Worm (Caenorhabditis elegans) whole organism, late embryonic: Measurements from ENCODE around the gene B0507.5.

ENCODE experiments used
- C38D4.7 ChIP-seq: fragments of 200-800 bp; sonication (Bioruptor generic); optimal IDR thresholded peaks from 2 replicates; lab custom pipeline; 2018; ENCODE audit warnings: mild to moderate bottlenecking, missing genetic modification characterization, moderate library complexity, missing compliant biosample characterization
- F13H6.1 ChIP-seq: sonication (generic microtip); optimal IDR thresholded peaks from 2 replicates; lab custom pipeline; 2016; ENCODE audit warnings: missing genetic modification characterization, missing compliant biosample characterization
- K02D7.2 ChIP-seq: sonication (generic microtip); optimal IDR thresholded peaks from 2 replicates; lab custom pipeline; 2017; ENCODE audit warnings: mild to moderate bottlenecking, missing genetic modification characterization, missing compliant biosample characterization
- K09A11.1 ChIP-seq: sonication (generic microtip); optimal IDR thresholded peaks from 2 replicates; lab custom pipeline; 2017; ENCODE audit warnings: antibody characterized with exemption, mild to moderate bottlenecking, missing genetic modification characterization, missing compliant biosample characterization; ENCODE audit not compliant: insufficient read depth
- Y22D7AL.16 ChIP-seq: sonication (generic microtip); optimal IDR thresholded peaks from 2 replicates; lab custom pipeline; 2016; ENCODE audit warnings: missing genetic modification characterization, missing compliant biosample characterization
- ahr-1 ChIP-seq: sonication (generic microtip); optimal IDR thresholded peaks from 2 replicates; lab custom pipeline; 2016; ENCODE audit warnings: missing genetic modification characterization, missing compliant biosample characterization
- ama-1 ChIP-seq: fragments of 150-350 bp; optimal IDR thresholded peaks from 2 replicates; lab custom pipeline; 2014
- ceh-14 ChIP-seq: sonication (generic microtip); optimal IDR thresholded peaks from 2 replicates; lab custom pipeline; 2016; ENCODE audit warnings: missing genotype, missing genetic modification characterization, missing compliant biosample characterization
- ceh-19 ChIP-seq: fragments of 200-800 bp; sonication (Bioruptor generic); optimal IDR thresholded peaks from 2 replicates; lab custom pipeline; 2018; ENCODE audit warnings: mild to moderate bottlenecking, missing genetic modification characterization, missing compliant biosample characterization
- ceh-2 ChIP-seq: sonication (generic microtip); optimal IDR thresholded peaks from 2 replicates; lab custom pipeline; 2016; ENCODE audit warnings: missing genotype, missing genetic modification characterization, missing compliant biosample characterization
- ceh-22 ChIP-seq: sonication (generic microtip); optimal IDR thresholded peaks from 2 replicates; lab custom pipeline; 2017; ENCODE audit warnings: missing biosample characterization, missing genetic modification characterization
- ceh-24 ChIP-seq: sonication (generic microtip); optimal IDR thresholded peaks from 2 replicates; lab custom pipeline; 2016; ENCODE audit warnings: mild to moderate bottlenecking, missing genetic modification characterization, missing compliant biosample characterization
- ceh-45 ChIP-seq: fragments of 200-800 bp; sonication (Bioruptor generic); IDR thresholded peaks from 2 replicates; pipeline ENCODE4 v1.3.6; 2022; ENCODE audit warnings: missing genetic modification reagents, missing genetic modification characterization, missing compliant biosample characterization
- ceh-48 ChIP-seq: sonication (generic microtip); optimal IDR thresholded peaks from 2 replicates; lab custom pipeline; 2016; ENCODE audit warnings: missing genetic modification characterization, inconsistent platforms, missing compliant biosample characterization
- ceh-6 ChIP-seq: fragments of 200-800 bp; sonication (Bioruptor generic); optimal IDR thresholded peaks from 2 replicates; lab custom pipeline; 2018; ENCODE audit warnings: mild to moderate bottlenecking, missing genetic modification characterization, missing compliant biosample characterization
- ceh-9 ChIP-seq: sonication (generic microtip); optimal IDR thresholded peaks from 2 replicates; lab custom pipeline; 2016; ENCODE audit warnings: mild to moderate bottlenecking, missing genetic modification characterization, inconsistent platforms, missing compliant biosample characterization
- che-1 ChIP-seq: sonication (generic microtip); optimal IDR thresholded peaks from 2 replicates; lab custom pipeline; 2016; ENCODE audit warnings: mild to moderate bottlenecking, missing genetic modification characterization, missing compliant biosample characterization
- dmd-4 ChIP-seq: sonication (generic microtip); optimal IDR thresholded peaks from 2 replicates; lab custom pipeline; 2016; ENCODE audit warnings: borderline replicate concordance, missing genetic modification characterization, missing compliant biosample characterization
- elt-4 ChIP-seq: sonication (generic microtip); optimal IDR thresholded peaks from 2 replicates; lab custom pipeline; 2016; ENCODE audit warnings: missing genetic modification characterization, missing compliant biosample characterization
- eyg-1 ChIP-seq: sonication (generic microtip); optimal IDR thresholded peaks from 2 replicates; lab custom pipeline; 2016; ENCODE audit warnings: missing genotype, missing genetic modification characterization, missing compliant biosample characterization
- fkh-6 ChIP-seq: sonication (generic microtip); optimal IDR thresholded peaks from 2 replicates; lab custom pipeline; 2016; ENCODE audit warnings: missing genetic modification characterization, missing compliant biosample characterization
- hlh-13 ChIP-seq: fragments of 200-800 bp; sonication (Bioruptor generic); optimal IDR thresholded peaks from 2 replicates; lab custom pipeline; 2018; ENCODE audit warnings: mild to moderate bottlenecking, missing genetic modification characterization, missing compliant biosample characterization
- hlh-15 ChIP-seq: sonication (generic microtip); optimal IDR thresholded peaks from 2 replicates; lab custom pipeline; 2016; ENCODE audit warnings: missing genetic modification characterization, missing compliant biosample characterization
- hlh-30 ChIP-seq: sonication (generic microtip); optimal IDR thresholded peaks from 2 replicates; lab custom pipeline; 2017; ENCODE audit warnings: antibody characterized with exemption, missing genetic modification characterization, missing compliant biosample characterization; ENCODE audit not compliant: insufficient read depth
- hlh-8 ChIP-seq: sonication (generic microtip); optimal IDR thresholded peaks from 2 replicates; lab custom pipeline; 2016; ENCODE audit warnings: missing genotype, missing genetic modification characterization, missing compliant biosample characterization
- lin-11 ChIP-seq: fragments of 200-800 bp; sonication (Bioruptor generic); optimal IDR thresholded peaks from 2 replicates; lab custom pipeline; 2018; ENCODE audit warnings: mild to moderate bottlenecking, missing genetic modification characterization, missing compliant biosample characterization
- mec-3 ChIP-seq: sonication (generic microtip); optimal IDR thresholded peaks from 2 replicates; lab custom pipeline; 2016; ENCODE audit warnings: borderline replicate concordance, missing genetic modification characterization, missing compliant biosample characterization
- nfya-1 ChIP-seq: sonication (generic microtip); optimal IDR thresholded peaks from 2 replicates; lab custom pipeline; 2017; ENCODE audit warnings: missing genetic modification characterization, mild to moderate bottlenecking, missing compliant biosample characterization, antibody characterized with exemption, moderate library complexity
- nhr-11 ChIP-seq: fragments of 150-350 bp; optimal IDR thresholded peaks from 2 replicates; lab custom pipeline; 2014; ENCODE audit warnings: missing biosample characterization, missing genetic modification characterization
- nhr-232 ChIP-seq: sonication (generic microtip); optimal IDR thresholded peaks from 2 replicates; lab custom pipeline; 2016; ENCODE audit warnings: missing genetic modification characterization, missing compliant biosample characterization
- odd-2 ChIP-seq: sonication (generic microtip); optimal IDR thresholded peaks from 2 replicates; lab custom pipeline; 2017; ENCODE audit warnings: antibody characterized with exemption, mild to moderate bottlenecking, missing genetic modification characterization, missing compliant biosample characterization
- pax-1 ChIP-seq: fragments of 150-350 bp; optimal IDR thresholded peaks from 2 replicates; lab custom pipeline; 2014; ENCODE audit warnings: missing biosample characterization, missing genetic modification characterization
- sdc-2 ChIP-seq: sonication (generic microtip); optimal IDR thresholded peaks from 2 replicates; lab custom pipeline; 2016; ENCODE audit warnings: missing genotype, missing genetic modification characterization, missing compliant biosample characterization
- sox-2 ChIP-seq: fragments of 200-800 bp; sonication (Bioruptor generic); IDR thresholded peaks from 2 replicates; pipeline ENCODE4 v1.3.6; 2022; ENCODE audit warnings: missing genetic modification reagents, missing genetic modification characterization, missing compliant biosample characterization
- sox-4 ChIP-seq: sonication (generic microtip); optimal IDR thresholded peaks from 2 replicates; lab custom pipeline; 2017; ENCODE audit warnings: mild to moderate bottlenecking, missing genetic modification characterization, inconsistent platforms, missing compliant biosample characterization
- ttx-3 ChIP-seq: sonication (generic microtip); optimal IDR thresholded peaks from 2 replicates; lab custom pipeline; 2016; ENCODE audit warnings: missing genetic modification reagents, missing genetic modification characterization, missing compliant biosample characterization
- unc-86 ChIP-seq: sonication (generic microtip); optimal IDR thresholded peaks from 2 replicates; lab custom pipeline; 2016; ENCODE audit warnings: missing genetic modification characterization, missing compliant biosample characterization

The B0507.5 gene

ce11 chrV:8729100-8729499 is 24.4 kb upstream of the B0507.5 start, which contains the start of gene ZC196.5:
Gene ZC196.5 (plus strand): TSS chrV:8729400.
- no peak for TF ChIP-seq K09A11.1 (tag; lab: Kevin White, UChicago)
- TF ChIP-seq sox-4 (tag; lab: Kevin White, UChicago): no peak
- no peak for TF ChIP-seq ceh-24 (tag; lab: Kevin White, UChicago)
- no peak for TF ChIP-seq che-1 (tag; lab: Kevin White, UChicago)
- no peak for TF ChIP-seq ama-1 (lab: Kevin White, UChicago)
- no peak for TF ChIP-seq elt-4 (tag; lab: Kevin White, UChicago)
- TF ChIP-seq ttx-3 (tag; lab: Kevin White, UChicago): no peak
- TF ChIP-seq, all 69 proteins: peak for 0

ce11 chrV:8730991-8731390 is 22.5 kb upstream of the B0507.5 start:
- no peak for TF ChIP-seq ceh-19 (GFP tag; lab: Kevin White, UChicago)
- no peak for TF ChIP-seq nhr-11 (tag; lab: Kevin White, UChicago)
- no peak for TF ChIP-seq ceh-14 (tag; lab: Kevin White, UChicago)
- TF ChIP-seq sdc-2 (tag; lab: Kevin White, UChicago): no peak
- TF ChIP-seq elt-4 (tag; lab: Kevin White, UChicago): no peak
- no peak for TF ChIP-seq dmd-4 (tag; lab: Kevin White, UChicago)

- TF ChIP-seq C38D4.7 (GFP tag; lab: Kevin White, UChicago) (no peak), sdc-2 (tag; lab: Kevin White, UChicago) (no peak), nfya-1 (tag; lab: Kevin White, UChicago) (no peak)
Measured at ce11 chrV:8732934-8733333, 20.6 kb upstream of the B0507.5 start, which contains the start of gene ZC196.4. Gene ZC196.4 (plus strand): TSS chrV:8733106.

- TF ChIP-seq odd-2 (tag; lab: Kevin White, UChicago): no peak
- no peak for TF ChIP-seq nfya-1 (tag; lab: Kevin White, UChicago)
- no peak for TF ChIP-seq ttx-3 (tag; lab: Kevin White, UChicago)
- TF ChIP-seq sox-2 (GFP tag; lab: Robert Waterston, UW): no peak
- no peak for TF ChIP-seq ceh-22 (tag; lab: Kevin White, UChicago)
Measured at ce11 chrV:8736369-8736768, 17.1 kb upstream of the B0507.5 start, which contains the start of gene ZC196.3. Gene ZC196.3 (plus strand): TSS chrV:8736669.

- no peak for TF ChIP-seq hlh-8
- TF ChIP-seq ceh-24 (tag; lab: Kevin White, UChicago): no peak
- TF ChIP-seq nhr-11 (tag; lab: Kevin White, UChicago): no peak
- TF ChIP-seq fkh-6 (tag; lab: Kevin White, UChicago): no peak
- TF ChIP-seq K02D7.2: no peak
- TF ChIP-seq pax-1 (tag; lab: Kevin White, UChicago): no peak
- no peak for TF ChIP-seq hlh-13 (GFP tag; lab: Kevin White, UChicago)
- TF ChIP-seq sdc-2 (tag; lab: Kevin White, UChicago): no peak
- TF ChIP-seq ceh-6 (GFP tag; lab: Kevin White, UChicago): no peak
- no peak for TF ChIP-seq ceh-2 (tag; lab: Kevin White, UChicago)
- TF ChIP-seq ama-1 (lab: Kevin White, UChicago): no peak
- no peak for TF ChIP-seq ceh-9
- no peak for TF ChIP-seq eyg-1 (tag; lab: Kevin White, UChicago)
- TF ChIP-seq, all 69 proteins: peak for 0
Measured at ce11 chrV:8739136-8739535, 14.4 kb upstream of the B0507.5 start, which contains the start of gene ZC196.2. Gene ZC196.2 (plus strand): TSS chrV:8739436.

- TF ChIP-seq sdc-2 (tag; lab: Kevin White, UChicago): no peak
- no peak for TF ChIP-seq F13H6.1 (tag; lab: Kevin White, UChicago)
- no peak for TF ChIP-seq ceh-45
- TF ChIP-seq nhr-232 (tag; lab: Kevin White, UChicago): no peak
- TF ChIP-seq ahr-1: no peak
- no peak for TF ChIP-seq ceh-6 (GFP tag; lab: Kevin White, UChicago)
- no peak for TF ChIP-seq mec-3
- no peak for TF ChIP-seq unc-86 (tag; lab: Kevin White, UChicago)
- TF ChIP-seq ceh-48 (tag; lab: Kevin White, UChicago): no peak
- TF ChIP-seq hlh-15 (tag; lab: Kevin White, UChicago): no peak
- TF ChIP-seq nhr-11 (tag; lab: Kevin White, UChicago): no peak
- no peak for TF ChIP-seq Y22D7AL.16
- TF ChIP-seq hlh-30 (tag; lab: Kevin White, UChicago): no peak
- no peak for TF ChIP-seq ceh-14 (tag; lab: Kevin White, UChicago)
- TF ChIP-seq lin-11: no peak
- no peak for TF ChIP-seq ceh-22 (tag; lab: Kevin White, UChicago)
Measured at ce11 chrV:8745858-8746257, 7.6 kb upstream of the B0507.5 start, which contains the start of gene B0507.6. Gene B0507.6 (plus strand): TSS chrV:8746158.
